Fruit fly (Drosophila melanogaster): ENCODE data around the gene CG31668.

- no peak for TF ChIP-seq Sox102F (GFP tag; optimal IDR thresholded peaks at IDR 0.05)
- TF ChIP-seq spab (GFP tag; optimal IDR thresholded peaks at IDR 0.05), result no peak
- no peak for TF ChIP-seq Sox15 (GFP tag; optimal IDR thresholded peaks at IDR 0.05)
- no peak for TF ChIP-seq CG7368 (GFP tag; optimal IDR thresholded peaks at IDR 0.05)
- TF ChIP-seq fkh (GFP tag; optimal IDR thresholded peaks at IDR 0.05), result no peak
- TF ChIP-seq svp (GFP tag), result no peak
- no peak for TF ChIP-seq vri (GFP tag; optimal IDR thresholded peaks at IDR 0.05)
- no peak for TF ChIP-seq Ets96B (tag; optimal IDR thresholded peaks at IDR 0.05)
- TF ChIP-seq CG10631 (GFP tag; optimal IDR thresholded peaks at IDR 0.05), result no peak
- no peak for TF ChIP-seq CG31627 (GFP tag; optimal IDR thresholded peaks at IDR 0.05)
- no peak for TF ChIP-seq salr (GFP tag; optimal IDR thresholded peaks at IDR 0.05)
- no peak for TF ChIP-seq CG32006 (GFP tag; optimal IDR thresholded peaks at IDR 0.05)
- no peak for TF ChIP-seq eg (GFP tag; IDR thresholded peaks at IDR 0.05)
These were observed 6.6 kb downstream of the CG31668 start for dm6 chr2L:2199433-2199796.
